Worm (Caenorhabditis elegans): ENCODE results near the gene Y37H2A.14.

DNA sequence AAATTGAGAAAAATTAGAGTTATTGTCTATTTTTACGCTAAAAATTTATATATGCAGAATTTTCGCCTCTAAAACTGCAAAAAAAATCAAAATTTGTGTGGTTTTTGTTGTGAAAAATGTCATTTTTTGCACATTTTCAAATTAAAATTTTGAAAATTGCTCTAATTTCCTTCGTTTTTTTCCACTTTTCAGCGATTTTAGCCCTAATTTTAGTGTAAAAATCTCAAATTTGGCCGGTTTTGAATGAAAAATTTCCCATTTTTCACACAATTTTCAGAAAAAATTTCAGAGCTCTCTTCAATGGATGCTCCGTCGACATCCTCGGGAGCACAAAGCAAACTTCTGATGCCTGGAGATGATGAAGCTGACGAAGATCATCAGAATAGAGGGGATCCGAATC lies 45.2 kb upstream of the Y37H2A.14 start, which contains the start of gene par-4:
- TF ChIP-seq fos-1 (tag; optimal IDR thresholded peaks at IDR 0.05) (no peak), sea-2 (GFP tag; optimal IDR thresholded peaks at IDR 0.05) (no peak), nhr-12 (tag; optimal IDR thresholded peaks at IDR 0.05) (no peak), zag-1 (tag; optimal IDR thresholded peaks at IDR 0.05) (no peak), aly-2 (tag; optimal IDR thresholded peaks at IDR 0.05) (no peak), ama-1 (optimal IDR thresholded peaks at IDR 0.05) (no peak), nfya-1 (tag; optimal IDR thresholded peaks at IDR 0.05; ENCODE audit: insufficient read depth) (no peak), unc-39 (tag; optimal IDR thresholded peaks at IDR 0.05) (no peak), ZK546.5 (tag; optimal IDR thresholded peaks at IDR 0.05) (no peak)
